Worm (Caenorhabditis elegans): ENCODE results near the gene col-17.
"Not testable (repeated sequence)": the region's sequence is repeated elsewhere in the genome, so short reads cannot be mapped to it uniquely, and the experiment has no call there.

The col-17 gene

ce11 chrII:4860260-4860659 lies 7.1 kb downstream of the col-17 start, which contains the start of the genes nspd-5 and F11G11.4:
nspd-5 (minus strand) TSS chrII:4860360.
F11G11.4 (plus strand) TSS chrII:4860594.
- TF ChIP-seq tab-1 (GFP tag; IDR thresholded peaks at IDR 0.05); ztf-29 (GFP tag; IDR thresholded peaks at IDR 0.05); klf-2 (GFP tag; conservative IDR thresholded peaks at IDR 0.05): not testable (repeated sequence)

- no peak for TF ChIP-seq klf-2 (GFP tag; conservative IDR thresholded peaks at IDR 0.05)
- TF ChIP-seq ref-1 (GFP tag; conservative IDR thresholded peaks at IDR 0.05), result no peak
- TF ChIP-seq T22C8.4 (GFP tag; IDR thresholded peaks at IDR 0.05), result no peak
- no peak for TF ChIP-seq tab-1 (GFP tag; IDR thresholded peaks at IDR 0.05)
- TF ChIP-seq ztf-23 (GFP tag; IDR thresholded peaks at IDR 0.05), result no peak
- TF ChIP-seq ztf-29 (GFP tag; IDR thresholded peaks at IDR 0.05), result no peak
- TF ChIP-seq med-1 (GFP tag; optimal IDR thresholded peaks at IDR 0.05; ENCODE audit: insufficient read depth), result no peak
- no peak for TF ChIP-seq flt-1 (GFP tag; IDR thresholded peaks at IDR 0.05)
- TF ChIP-seq cog-1 (tag; optimal IDR thresholded peaks at IDR 0.05), result no peak
Measured at ce11 chrII:4858906-4859411, 8.4 kb downstream of the col-17 start.

ce11 chrII:4857873-4858364 lies 9.5 kb downstream of the col-17 start, which contains the start of gene F11G11.5:
F11G11.5 (plus strand) TSS chrII:4857923.
- TF ChIP-seq klf-2 (GFP tag; conservative IDR thresholded peaks at IDR 0.05), result no peak
- TF ChIP-seq tab-1 (GFP tag; IDR thresholded peaks at IDR 0.05), result no peak
- no peak for TF ChIP-seq ztf-23 (GFP tag; IDR thresholded peaks at IDR 0.05)

- TF ChIP-seq ztf-23 (GFP tag; IDR thresholded peaks at IDR 0.05) (0 out of 2 replicates have a peak, but pooled peaks have one; percentile 24), T22C8.4 (GFP tag; IDR thresholded peaks at IDR 0.05) (0 out of 2 replicates have a peak, but pooled peaks have one; percentile 13), cog-1 (tag; optimal IDR thresholded peaks at IDR 0.05) (no peak)
Measured at ce11 chrII:4857086-4857485, 10.3 kb downstream of the col-17 start.

- TF ChIP-seq klf-2 (GFP tag; conservative IDR thresholded peaks at IDR 0.05), result no peak
Measured at ce11 chrII:4856113-4856512, 11.3 kb downstream of the col-17 start.

ce11 chrII:4855489-4855888 lies 11.9 kb downstream of the col-17 start:
- TF ChIP-seq ztf-29 (GFP tag; IDR thresholded peaks at IDR 0.05) (no peak), tab-1 (GFP tag; IDR thresholded peaks at IDR 0.05) (no peak), klf-2 (GFP tag; conservative IDR thresholded peaks at IDR 0.05) (no peak), T22C8.4 (GFP tag; IDR thresholded peaks at IDR 0.05) (no peak), ref-1 (GFP tag; conservative IDR thresholded peaks at IDR 0.05) (no peak), ztf-23 (GFP tag; IDR thresholded peaks at IDR 0.05) (no peak), flt-1 (GFP tag; IDR thresholded peaks at IDR 0.05) (no peak), cog-1 (tag; optimal IDR thresholded peaks at IDR 0.05) (no peak)

- no peak for TF ChIP-seq ztf-23 (GFP tag; IDR thresholded peaks at IDR 0.05)
- TF ChIP-seq med-1 (GFP tag; optimal IDR thresholded peaks at IDR 0.05; ENCODE audit: insufficient read depth), result no peak
- TF ChIP-seq ztf-29 (GFP tag; IDR thresholded peaks at IDR 0.05), result no peak
- TF ChIP-seq flt-1 (GFP tag; IDR thresholded peaks at IDR 0.05), result no peak
- no peak for TF ChIP-seq T22C8.4 (GFP tag; IDR thresholded peaks at IDR 0.05)
- TF ChIP-seq ref-1 (GFP tag; conservative IDR thresholded peaks at IDR 0.05), result no peak
- TF ChIP-seq cog-1 (tag; optimal IDR thresholded peaks at IDR 0.05), result no peak
- no peak for TF ChIP-seq tab-1 (GFP tag; IDR thresholded peaks at IDR 0.05)
- TF ChIP-seq klf-2 (GFP tag; conservative IDR thresholded peaks at IDR 0.05), result no peak
Measured at ce11 chrII:4854761-4855160, 12.6 kb downstream of the col-17 start.

ce11 chrII:4851594-4852106 lies 15.7 kb downstream of the col-17 start, which contains the start of gene dnj-9:
dnj-9 (plus strand) TSS chrII:4852056.
- TF ChIP-seq flt-1 (GFP tag; IDR thresholded peaks at IDR 0.05) (peak; percentile 65; the same call in 1 of the 2 replicates), ref-1 (GFP tag; conservative IDR thresholded peaks at IDR 0.05) (no peak), ztf-29 (GFP tag; IDR thresholded peaks at IDR 0.05) (no peak), klf-2 (GFP tag; conservative IDR thresholded peaks at IDR 0.05) (no peak; the same call in 1 of the 2 replicates), cog-1 (tag; optimal IDR thresholded peaks at IDR 0.05) (peak; percentile 54), tab-1 (GFP tag; IDR thresholded peaks at IDR 0.05) (peak; percentile 22; the same call in 1 of the 2 replicates), T22C8.4 (GFP tag; IDR thresholded peaks at IDR 0.05) (peak; percentile 53; the same call in 1 of the 2 replicates), med-1 (GFP tag; optimal IDR thresholded peaks at IDR 0.05; ENCODE audit: insufficient read depth) (peak; percentile 59), ztf-23 (GFP tag; IDR thresholded peaks at IDR 0.05) (peak; percentile 79)

ce11 chrII:4849885-4850284 lies 17.5 kb downstream of the col-17 start, which contains the start of gene T23B7.3:
T23B7.3 (plus strand) TSS chrII:4850185.
- no peak for TF ChIP-seq med-1 (GFP tag; optimal IDR thresholded peaks at IDR 0.05; ENCODE audit: insufficient read depth)
- TF ChIP-seq tab-1 (GFP tag; IDR thresholded peaks at IDR 0.05), result no peak
- TF ChIP-seq klf-2 (GFP tag; conservative IDR thresholded peaks at IDR 0.05), result no peak
- no peak for TF ChIP-seq flt-1 (GFP tag; IDR thresholded peaks at IDR 0.05)
- no peak for TF ChIP-seq ref-1 (GFP tag; conservative IDR thresholded peaks at IDR 0.05)
- no peak for TF ChIP-seq cog-1 (tag; optimal IDR thresholded peaks at IDR 0.05)
- no peak for TF ChIP-seq ztf-29 (GFP tag; IDR thresholded peaks at IDR 0.05)
- TF ChIP-seq ztf-23 (GFP tag; IDR thresholded peaks at IDR 0.05), result no peak
- TF ChIP-seq T22C8.4 (GFP tag; IDR thresholded peaks at IDR 0.05), result no peak

ce11 chrII:4842143-4842658 lies 25.2 kb downstream of the col-17 start, which contains the start of the genes T23B7.2 and nspd-4:
T23B7.2 (minus strand) TSS chrII:4842243.
nspd-4 (plus strand) TSS chrII:4842608.
- TF ChIP-seq cog-1 (tag; optimal IDR thresholded peaks at IDR 0.05); ref-1 (GFP tag; conservative IDR thresholded peaks at IDR 0.05); flt-1 (GFP tag; IDR thresholded peaks at IDR 0.05): not testable (repeated sequence)
